Fruit fly (Drosophila melanogaster): ENCODE data around the gene CG14314.
A peak's percentile ranks its signal among the peaks of the same experiment; 100 is the strongest.

Gene CG14314

DNA sequence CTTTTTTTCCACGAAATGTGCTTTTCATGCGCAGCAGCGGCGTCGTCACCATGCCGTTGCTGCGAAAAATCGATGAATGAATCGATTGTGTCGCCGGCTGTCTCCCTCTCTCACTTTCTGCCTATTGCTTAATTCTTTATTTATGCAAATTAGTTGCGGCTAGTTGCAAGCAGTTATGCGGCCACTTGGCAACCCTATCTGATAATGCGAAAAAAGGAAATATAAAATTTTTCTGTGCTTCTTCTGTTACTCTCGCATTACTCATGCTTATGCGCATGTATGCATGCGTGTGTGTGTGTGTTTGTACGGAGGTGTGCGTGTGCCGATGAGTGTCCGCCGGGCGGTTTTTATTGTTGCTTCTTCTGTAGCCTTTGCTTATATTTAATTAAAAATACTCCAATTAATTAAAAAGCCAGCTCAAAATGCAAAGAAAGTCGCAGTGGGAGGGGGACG, 27.8 kb downstream of the CG14314 start (continued):
- TF ChIP-seq CG4404 (GFP tag; IDR thresholded peaks at IDR 0.05): no peak
- TF ChIP-seq pan (optimal IDR thresholded peaks at IDR 0.05): no peak
- peak in 1 of 2 experiments; percentile 14 for TF ChIP-seq pan (GFP tag; optimal IDR thresholded peaks at IDR 0.05 in 1 of 2, IDR thresholded peaks at IDR 0.05 in 1 of 2)
- TF ChIP-seq Dad (GFP tag; optimal IDR thresholded peaks at IDR 0.05): no peak
- no peak for TF ChIP-seq CG10979 (tag; optimal IDR thresholded peaks at IDR 0.05)
- no peak for TF ChIP-seq peb (GFP tag; IDR thresholded peaks at IDR 0.05)
- TF ChIP-seq scrt (GFP tag; optimal IDR thresholded peaks at IDR 0.05): peak; percentile 50
- no peak for TF ChIP-seq dmrt11E (tag; optimal IDR thresholded peaks at IDR 0.05)
- TF ChIP-seq tio (GFP tag; optimal IDR thresholded peaks at IDR 0.05): no peak
- TF ChIP-seq Taf1 (GFP tag; IDR thresholded peaks at IDR 0.05): no peak
- TF ChIP-seq CG10209 (GFP tag; optimal IDR thresholded peaks at IDR 0.05): no peak
- TF ChIP-seq tin (GFP tag; optimal IDR thresholded peaks at IDR 0.05): no peak
- TF ChIP-seq CG1024 (GFP tag; IDR thresholded peaks at IDR 0.05): no peak
- TF ChIP-seq mld (GFP tag; IDR thresholded peaks at IDR 0.05; ENCODE audit: partially characterized antibody): no peak
- TF ChIP-seq Lhr (GFP tag; optimal IDR thresholded peaks at IDR 0.05): no peak
- peak; percentile 14; the same call in 1 of the 3 replicates for TF ChIP-seq CG11456 (GFP tag; IDR thresholded peaks at IDR 0.05)
- TF ChIP-seq H15 (GFP tag; IDR thresholded peaks at IDR 0.05): no peak
- TF ChIP-seq CG7357 (GFP tag; IDR thresholded peaks at IDR 0.05): no peak
- TF ChIP-seq NC2β (GFP tag; optimal IDR thresholded peaks at IDR 0.05): no peak
- no peak; the same call in 2 of the 3 replicates for TF ChIP-seq z (GFP tag; IDR thresholded peaks at IDR 0.05)
- no peak for TF ChIP-seq cwo (GFP tag; optimal IDR thresholded peaks at IDR 0.05)
- peak; percentile 28 for TF ChIP-seq CG6765 (GFP tag; optimal IDR thresholded peaks at IDR 0.05)
- peak; percentile 51 for TF ChIP-seq B-H2 (GFP tag; optimal IDR thresholded peaks at IDR 0.05)
- TF ChIP-seq CG14441 (GFP tag; IDR thresholded peaks at IDR 0.05): 0 out of 2 replicates have a peak, but pooled peaks have one; percentile 30
- no peak for TF ChIP-seq CG7928 (GFP tag; optimal IDR thresholded peaks at IDR 0.05)
- peak; percentile 60 for TF ChIP-seq sens (GFP tag)
- TF ChIP-seq crc (GFP tag; optimal IDR thresholded peaks at IDR 0.05): no peak
- TF ChIP-seq Scr (GFP tag; IDR thresholded peaks at IDR 0.05; ENCODE audit: partially characterized antibody): no peak
- TF ChIP-seq E2f2 (GFP tag; IDR thresholded peaks at IDR 0.05): no peak
- no peak for TF ChIP-seq CG18476 (GFP tag; optimal IDR thresholded peaks at IDR 0.05)
- peak; percentile 8 for TF ChIP-seq CG3281 (GFP tag; optimal IDR thresholded peaks at IDR 0.05)
- TF ChIP-seq run (tag; optimal IDR thresholded peaks at IDR 0.05): no peak
- no peak for TF ChIP-seq Hmr (GFP tag; optimal IDR thresholded peaks at IDR 0.05)
- TF ChIP-seq CG5180 (GFP tag; optimal IDR thresholded peaks at IDR 0.05): no peak
- no peak for TF ChIP-seq trh (GFP tag; optimal IDR thresholded peaks at IDR 0.05)
- TF ChIP-seq C15 (GFP tag; IDR thresholded peaks at IDR 0.05): no peak
- no peak for TF ChIP-seq Atf-2 (GFP tag; optimal IDR thresholded peaks at IDR 0.05)
- no peak for TF ChIP-seq Mad (GFP tag; optimal IDR thresholded peaks at IDR 0.05)
- no peak for TF ChIP-seq lbe (GFP tag; optimal IDR thresholded peaks at IDR 0.05)
- no peak for TF ChIP-seq Dref (GFP tag; IDR thresholded peaks at IDR 0.05)
- TF ChIP-seq seq (GFP tag; IDR thresholded peaks at IDR 0.05): 0 out of 2 replicates have a peak, but pooled peaks have one; percentile 3
- no peak for TF ChIP-seq CG14860 (GFP tag; IDR thresholded peaks at IDR 0.05; ENCODE audit: partially characterized antibody)
- peak; percentile 25 for TF ChIP-seq Chrac-16 (GFP tag; optimal IDR thresholded peaks at IDR 0.05)
- TF ChIP-seq ATbp (GFP tag; optimal IDR thresholded peaks at IDR 0.05): no peak
- no peak for TF ChIP-seq eyg (GFP tag; optimal IDR thresholded peaks at IDR 0.05)
- TF ChIP-seq dan (GFP tag; IDR thresholded peaks at IDR 0.05): no peak
- TF ChIP-seq Oli (tag; optimal IDR thresholded peaks at IDR 0.05): no peak
- TF ChIP-seq CG43689 (GFP tag; IDR thresholded peaks at IDR 0.05): no peak
- TF ChIP-seq Fer1 (GFP tag; optimal IDR thresholded peaks at IDR 0.05): peak; percentile 20
- no peak for TF ChIP-seq CG3065 (GFP tag; optimal IDR thresholded peaks at IDR 0.05)
- TF ChIP-seq CG8359 (GFP tag; optimal IDR thresholded peaks at IDR 0.05; ENCODE audit: borderline replicate concordance): no peak
- TF ChIP-seq CG6683 (GFP tag; optimal IDR thresholded peaks at IDR 0.05): no peak

Data from whole organism, embryonic.